Fruit fly (Drosophila melanogaster) whole organism, adult: ENCODE measurements around the gene Mulk.
A peak's percentile ranks its signal among the peaks of the same experiment; 100 is the strongest.

Source experiments
- CG12768 ChIP-seq: fragments of 200-800 bp; sonication (Bioruptor generic); optimal IDR thresholded peaks from 2 replicates; lab custom pipeline; 2017; ENCODE audit warnings: missing biosample characterization, missing genetic modification characterization, mild to moderate bottlenecking, moderate library complexity, missing genetic modification reagents
- CG14711 ChIP-seq: fragments of 200-800 bp; sonication (Bioruptor generic); optimal IDR thresholded peaks from 2 replicates; lab custom pipeline; 2018; ENCODE audit warnings: missing biosample characterization, mild to moderate bottlenecking, missing genetic modification characterization, moderate library complexity
- CG33017 ChIP-seq: fragments of 200-800 bp; sonication (Bioruptor generic); optimal IDR thresholded peaks from 2 replicates; lab custom pipeline; 2018; ENCODE audit warnings: missing biosample characterization, mild to moderate bottlenecking, missing genetic modification characterization, moderate library complexity
- Crg-1 ChIP-seq: fragments of 200-800 bp; sonication (Bioruptor generic); optimal IDR thresholded peaks from 2 replicates; lab custom pipeline; 2016; ENCODE audit warnings: missing biosample characterization, missing genetic modification characterization
- bab1 ChIP-seq: fragments of 200-800 bp; sonication (Bioruptor generic); optimal IDR thresholded peaks from 3 replicates; lab custom pipeline; 2019; ENCODE audit warnings: missing biosample characterization, mild to moderate bottlenecking, missing genetic modification characterization, moderate library complexity
- tj ChIP-seq: fragments of 200-800 bp; sonication (Bioruptor generic); optimal IDR thresholded peaks from 3 replicates; lab custom pipeline; 2017; ENCODE audit warnings: missing biosample characterization, mild to moderate bottlenecking, missing genetic modification characterization, moderate library complexity

DNA sequence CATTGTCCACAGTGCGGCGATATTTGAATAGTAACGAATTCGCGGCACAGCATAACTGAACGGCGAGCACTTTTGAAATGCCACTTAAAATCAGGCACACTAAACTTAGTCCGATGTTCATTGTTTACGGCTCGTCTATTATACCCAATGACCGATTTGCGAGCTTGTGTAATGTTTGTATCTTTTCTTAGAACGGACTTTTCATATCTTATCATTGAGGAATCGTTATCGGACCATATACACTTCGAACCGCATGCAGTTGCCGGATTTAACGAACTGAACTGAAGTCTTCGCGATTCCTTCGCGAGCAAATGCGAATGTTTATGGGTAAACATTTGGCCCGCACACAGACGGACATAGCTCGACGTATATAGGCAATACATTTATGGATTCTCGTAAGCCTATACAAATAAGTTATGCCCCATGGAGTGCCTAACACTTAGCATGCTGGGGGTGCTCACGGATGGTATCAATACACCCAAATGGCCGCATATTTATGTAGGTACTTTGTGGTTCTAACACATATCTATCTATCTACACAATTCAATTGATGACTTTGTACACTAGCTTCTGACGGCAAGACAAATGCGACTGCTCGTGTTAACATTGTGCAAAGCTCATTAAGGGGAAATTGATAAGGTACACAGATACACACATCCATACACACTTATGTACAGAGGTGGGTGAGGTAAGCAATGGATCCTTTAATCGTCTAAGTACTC lies 32.0 kb upstream of the Mulk start, which contains the start of gene mthl15:
- no peak for TF ChIP-seq CG33017 (tag; lab: Kevin White, UChicago)
- peak; percentile 35 for TF ChIP-seq CG12768 (GFP tag; lab: Kevin White, UChicago)
- no peak for TF ChIP-seq tj (GFP tag; lab: Kevin White, UChicago)
- no peak for TF ChIP-seq CG14711
- no peak for TF ChIP-seq Crg-1
- TF ChIP-seq bab1 (GFP tag; lab: Kevin White, UChicago), result no peak
